Worm (Caenorhabditis elegans): ENCODE results near the gene F53A9.3.

- TF ChIP-seq tab-1 (GFP tag; IDR thresholded peaks at IDR 0.05) (no peak), ref-1 (GFP tag; conservative IDR thresholded peaks at IDR 0.05) (no peak), flt-1 (GFP tag; IDR thresholded peaks at IDR 0.05) (no peak), klf-2 (GFP tag; conservative IDR thresholded peaks at IDR 0.05) (no peak)
These were observed 19.2 kb downstream of the F53A9.3 start, which contains the start of gene EGAP4.1 for ce11 chrX:8727306-8727705.
